Worm (Caenorhabditis elegans) whole organism, L3 larva: ENCODE measurements around the gene C18B2.3.

ENCODE experiments used
- R02D3.7 ChIP-seq: fragments of 150-350 bp; optimal IDR thresholded peaks from 2 replicates; lab custom pipeline; 2014; ENCODE audit warnings: missing biosample characterization, missing genetic modification characterization
- ZK546.5 ChIP-seq: sonication (generic microtip); optimal IDR thresholded peaks from 2 replicates; lab custom pipeline; 2017; ENCODE audit warnings: missing biosample characterization, missing genetic modification characterization
- ama-1 ChIP-seq: fragments of 150-350 bp; optimal IDR thresholded peaks from 2 replicates; lab custom pipeline; 2018
- ceh-28 ChIP-seq: fragments of 150-350 bp; optimal IDR thresholded peaks from 2 replicates; lab custom pipeline; 2014; ENCODE audit warnings: missing biosample characterization, missing genetic modification reagents, missing genetic modification characterization
- ceh-82 ChIP-seq: fragments of 150-350 bp; optimal IDR thresholded peaks from 2 replicates; lab custom pipeline; 2014; ENCODE audit warnings: missing biosample characterization, missing genetic modification characterization
- ceh-9 ChIP-seq: sonication (generic microtip); optimal IDR thresholded peaks from 2 replicates; lab custom pipeline; 2018; ENCODE audit warnings: missing biosample characterization, missing genetic modification characterization
- daf-12 ChIP-seq: fragments of 150-350 bp; optimal IDR thresholded peaks from 2 replicates; lab custom pipeline; 2014; ENCODE audit warnings: missing biosample characterization, missing genetic modification reagents, missing genetic modification characterization
- egl-5 ChIP-seq: fragments of 150-350 bp; optimal IDR thresholded peaks from 2 replicates; lab custom pipeline; 2017; ENCODE audit warnings: missing biosample characterization, missing genetic modification reagents, missing genetic modification characterization, inconsistent platforms
- elt-1 ChIP-seq: fragments of 150-350 bp; optimal IDR thresholded peaks from 2 replicates; lab custom pipeline; 2014; ENCODE audit warnings: missing biosample characterization, missing genetic modification characterization
- elt-2 ChIP-seq: sonication (generic microtip); optimal IDR thresholded peaks from 2 replicates; lab custom pipeline; 2016; ENCODE audit warnings: missing genetic modification reagents, mild to moderate bottlenecking, missing genetic modification characterization, missing compliant biosample characterization
- elt-3 ChIP-seq, 3 experiments: fragments of 150-350 bp in 1 of 3; sonication (generic microtip) in 2 of 3; optimal IDR thresholded peaks; 2 replicates in 2 of 3; 4 replicates in 1 of 3; lab custom pipeline; 2014 to 2017; ENCODE audit warnings: missing biosample characterization in 3 of 3, missing genetic modification characterization in 3 of 3
- eor-1 ChIP-seq, 2 experiments: fragments of 150-350 bp; optimal IDR thresholded peaks; 2 replicates each; lab custom pipeline; 2014 to 2018; ENCODE audit warnings: missing biosample characterization in 2 of 2, missing genetic modification characterization in 2 of 2
- fkh-10 ChIP-seq: sonication (generic microtip); optimal IDR thresholded peaks from 2 replicates; lab custom pipeline; 2017; ENCODE audit warnings: missing biosample characterization, missing genetic modification reagents, missing genetic modification characterization
- fkh-2 ChIP-seq: fragments of 150-350 bp; optimal IDR thresholded peaks from 2 replicates; lab custom pipeline; 2014; ENCODE audit warnings: missing biosample characterization, missing genetic modification reagents, missing genetic modification characterization
- fos-1 ChIP-seq: fragments of 150-350 bp; optimal IDR thresholded peaks from 2 replicates; lab custom pipeline; 2014; ENCODE audit warnings: missing biosample characterization, missing genetic modification characterization
- jun-1 ChIP-seq: fragments of 150-350 bp; optimal IDR thresholded peaks from 2 replicates; lab custom pipeline; 2014; ENCODE audit warnings: missing biosample characterization, missing genetic modification reagents, missing genetic modification characterization
- lin-39 ChIP-seq: fragments of 150-350 bp; optimal IDR thresholded peaks from 2 replicates; lab custom pipeline; 2018; ENCODE audit warnings: missing biosample characterization, missing genetic modification reagents, missing genetic modification characterization
- lsy-12 ChIP-seq: sonication (generic microtip); optimal IDR thresholded peaks from 2 replicates; lab custom pipeline; 2016; ENCODE audit warnings: mild to moderate bottlenecking, missing genetic modification characterization, missing compliant biosample characterization
- mdl-1 ChIP-seq: fragments of 150-350 bp; optimal IDR thresholded peaks from 2 replicates; lab custom pipeline; 2014; ENCODE audit warnings: missing biosample characterization, missing genetic modification characterization
- mml-1 ChIP-seq: fragments of 150-350 bp; sonication (generic microtip); optimal IDR thresholded peaks from 3 replicates; lab custom pipeline; 2014; ENCODE audit warnings: missing biosample characterization, missing genetic modification characterization
- nhr-12 ChIP-seq: fragments of 150-350 bp; optimal IDR thresholded peaks from 2 replicates; lab custom pipeline; 2014; ENCODE audit warnings: missing biosample characterization, missing genetic modification characterization
- nhr-237 ChIP-seq: fragments of 150-350 bp; optimal IDR thresholded peaks from 2 replicates; lab custom pipeline; 2014; ENCODE audit warnings: missing biosample characterization, missing genetic modification characterization
- nhr-25 ChIP-seq: sonication (generic microtip); optimal IDR thresholded peaks from 2 replicates; lab custom pipeline; 2017; ENCODE audit warnings: missing biosample characterization, missing genetic modification characterization
- nhr-43 ChIP-seq: sonication (generic microtip); optimal IDR thresholded peaks from 2 replicates; lab custom pipeline; 2016; ENCODE audit warnings: mild to moderate bottlenecking, missing genetic modification characterization, missing compliant biosample characterization; ENCODE audit not compliant: poor library complexity, severe bottlenecking
- nhr-67 ChIP-seq: fragments of 150-350 bp; optimal IDR thresholded peaks from 2 replicates; lab custom pipeline; 2014; ENCODE audit warnings: missing biosample characterization, missing genetic modification characterization
- nhr-76 ChIP-seq: fragments of 150-350 bp; sonication (generic microtip); optimal IDR thresholded peaks from 5 replicates; lab custom pipeline; 2014; ENCODE audit warnings: missing biosample characterization, missing genetic modification characterization
- nhr-77 ChIP-seq: fragments of 150-350 bp; optimal IDR thresholded peaks from 2 replicates; lab custom pipeline; 2014; ENCODE audit warnings: missing biosample characterization, missing genetic modification characterization
- pha-4 ChIP-seq: fragments of 150-350 bp; optimal IDR thresholded peaks from 2 replicates; lab custom pipeline; 2014; ENCODE audit warnings: missing biosample characterization, missing genetic modification reagents, missing genetic modification characterization
- pqm-1 ChIP-seq: fragments of 150-350 bp; optimal IDR thresholded peaks from 2 replicates; lab custom pipeline; 2017; ENCODE audit warnings: missing biosample characterization, missing genetic modification characterization, inconsistent platforms
- sea-2 ChIP-seq: fragments of 150-350 bp; sonication (generic microtip); optimal IDR thresholded peaks from 4 replicates; lab custom pipeline; 2014; ENCODE audit warnings: missing biosample characterization, missing genetic modification reagents, missing genetic modification characterization
- skn-1 ChIP-seq: fragments of 150-350 bp; optimal IDR thresholded peaks from 2 replicates; lab custom pipeline; 2014; ENCODE audit warnings: missing biosample characterization, missing genetic modification characterization
- snpc-4 ChIP-seq: fragments of 150-350 bp; optimal IDR thresholded peaks from 2 replicates; lab custom pipeline; 2014; ENCODE audit warnings: missing biosample characterization, missing genetic modification characterization
- unc-62 ChIP-seq: fragments of 150-350 bp; sonication (generic microtip); optimal IDR thresholded peaks from 4 replicates; lab custom pipeline; 2014; ENCODE audit warnings: missing biosample characterization, missing genetic modification reagents, missing genetic modification characterization
- zag-1 ChIP-seq: fragments of 150-350 bp; optimal IDR thresholded peaks from 2 replicates; lab custom pipeline; 2014; ENCODE audit warnings: missing biosample characterization, missing genetic modification characterization
- ztf-11 ChIP-seq: fragments of 150-350 bp; optimal IDR thresholded peaks from 2 replicates; lab custom pipeline; 2014; ENCODE audit warnings: missing biosample characterization, missing genetic modification characterization
- ztf-4 ChIP-seq: fragments of 150-350 bp; optimal IDR thresholded peaks from 2 replicates; lab custom pipeline; 2014; ENCODE audit warnings: missing biosample characterization, missing genetic modification characterization

The C18B2.3 gene

DNA sequence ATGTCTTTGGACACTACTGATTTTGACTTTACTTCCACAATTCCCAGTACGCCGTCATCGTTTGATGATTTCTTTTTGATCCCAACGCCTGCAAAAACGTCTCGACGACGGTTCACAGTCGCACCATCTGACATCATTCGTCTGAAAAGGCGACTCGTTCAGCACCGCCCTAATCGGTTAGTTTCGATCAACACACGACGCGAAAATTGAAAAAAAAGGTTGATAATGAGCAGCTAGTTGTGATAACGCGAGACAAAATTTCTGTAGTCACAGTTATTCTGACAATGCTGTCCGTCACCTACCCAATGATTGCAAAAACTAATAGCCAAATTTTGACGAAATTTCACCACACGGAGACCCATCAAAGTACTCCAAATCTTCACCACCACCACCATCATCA, 45.7 kb upstream of the C18B2.3 start:
- TF ChIP-seq pqm-1 (peak; percentile 62), nhr-43 (tag; lab: Kevin White, UChicago) (no peak), elt-2 (peak; percentile 78), ama-1 (lab: Kevin White, UChicago) (no peak), nhr-237 (tag; lab: Kevin White, UChicago) (no peak), ztf-11 (tag; lab: Kevin White, UChicago) (no peak), ceh-9 (tag; lab: Kevin White, UChicago) (no peak), ZK546.5 (tag; lab: Kevin White, UChicago) (no peak)

DNA sequence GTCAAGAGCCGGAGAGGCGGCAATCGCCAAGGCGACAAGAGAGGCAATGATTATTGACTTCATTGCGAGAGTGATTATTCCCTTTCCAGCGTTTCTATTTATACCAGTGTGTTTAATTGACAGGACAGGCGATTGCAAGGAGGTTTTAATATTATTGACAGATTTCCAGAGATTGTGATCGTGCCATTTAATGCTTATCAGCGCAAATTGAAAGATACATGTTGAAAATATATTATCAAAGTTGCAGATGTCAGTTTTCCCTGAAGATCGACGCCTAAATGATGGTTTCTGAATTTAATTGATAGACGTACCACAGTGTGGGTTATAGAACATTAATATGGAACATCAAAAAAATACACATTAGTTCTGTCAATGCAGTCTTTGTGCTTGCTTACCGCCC, 37.7 kb upstream of the C18B2.3 start, which contains the start of gene vit-4:
Gene vit-4, minus strand, starts transcription at position 63 of the 400 bp plus-strand sequence.
- no peak for TF ChIP-seq lin-39 (tag; lab: Kevin White, UChicago)
- no peak for TF ChIP-seq nhr-77 (tag; lab: Kevin White, UChicago)
- no peak for TF ChIP-seq daf-12 (tag; lab: Kevin White, UChicago)
- no peak for TF ChIP-seq egl-5
- no peak for TF ChIP-seq ceh-28
- no peak for TF ChIP-seq nhr-25 (tag; lab: Kevin White, UChicago)
- no peak for TF ChIP-seq mdl-1
- no peak for TF ChIP-seq skn-1
- TF ChIP-seq R02D3.7 (tag; lab: Kevin White, UChicago): no peak
- no peak for TF ChIP-seq nhr-43 (tag; lab: Kevin White, UChicago)
- TF ChIP-seq elt-1 (tag; lab: Kevin White, UChicago): no peak
- TF ChIP-seq sea-2 (GFP tag; lab: Kevin White, UChicago): no peak
- no peak for TF ChIP-seq fkh-10 (GFP tag; lab: Kevin White, UChicago)
- TF ChIP-seq elt-2: no peak
- TF ChIP-seq mml-1 (tag; lab: Kevin White, UChicago): no peak
- no peak for TF ChIP-seq lsy-12
- no peak for TF ChIP-seq eor-1 (tag; optimal IDR thresholded peaks at IDR 0.05; lab: Kevin White, UChicago)

- TF ChIP-seq egl-5 (no peak), zag-1 (tag; lab: Kevin White, UChicago) (no peak), fos-1 (tag; lab: Kevin White, UChicago) (no peak), nhr-67 (tag; lab: Kevin White, UChicago) (no peak), skn-1 (no peak), ztf-4 (tag; lab: Kevin White, UChicago) (no peak), pha-4 (tag; lab: Kevin White, UChicago) (no peak), ceh-82 (no peak), mdl-1 (no peak), nhr-76 (no peak), snpc-4 (tag; lab: Kevin White, UChicago) (no peak), elt-1 (tag; lab: Kevin White, UChicago) (no peak), unc-62 (GFP tag; lab: Kevin White, UChicago) (no peak), ztf-11 (tag; lab: Kevin White, UChicago) (no peak), fkh-2 (tag; lab: Kevin White, UChicago) (no peak), nhr-77 (tag; lab: Kevin White, UChicago) (no peak)
Observed at ce11 chrX:3566856-3567255, 34.8 kb upstream of the C18B2.3 start.

- TF ChIP-seq ztf-11 (tag; lab: Kevin White, UChicago) (no peak), elt-3 (tag; optimal IDR thresholded peaks at IDR 0.05; lab: Kevin White, UChicago) (no peak), elt-1 (tag; lab: Kevin White, UChicago) (no peak), nhr-77 (tag; lab: Kevin White, UChicago) (no peak), nhr-237 (tag; lab: Kevin White, UChicago) (no peak), snpc-4 (tag; lab: Kevin White, UChicago) (no peak), nhr-12 (tag; lab: Kevin White, UChicago) (no peak), jun-1 (tag; lab: Kevin White, UChicago) (no peak), nhr-25 (tag; lab: Kevin White, UChicago) (no peak)
Observed at ce11 chrX:3572490-3572889, 29.1 kb upstream of the C18B2.3 start, which contains the start of gene vit-3. vit-3 (minus strand) TSS chrX:3572549.
